Fruit fly (Drosophila melanogaster): ENCODE results near the gene mael.

dm6 chr3L:22713605-22714004 is 7.4 kb upstream of the mael start:
- TF ChIP-seq psq (optimal IDR thresholded peaks at IDR 0.05) (no peak), h (optimal IDR thresholded peaks at IDR 0.05) (no peak)

All from Kc167 (cell line).